Fruit fly (Drosophila melanogaster): ENCODE results near the gene Blos2.

The Blos2 gene

dm6 chr3L:11084557-11085231, 23.3 kb downstream of the Blos2 start (continued):
- TF ChIP-seq schlank (tag; optimal IDR thresholded peaks at IDR 0.05) (peak; percentile 70), salm (tag; optimal IDR thresholded peaks at IDR 0.05) (peak; percentile 96), ttk (GFP tag; IDR thresholded peaks at IDR 0.05) (peak; percentile 97), tx (GFP tag; optimal IDR thresholded peaks at IDR 0.05) (peak; percentile 93), al (GFP tag; IDR thresholded peaks at IDR 0.05) (peak; percentile 84), CG2116 (GFP tag; optimal IDR thresholded peaks at IDR 0.05) (peak; percentile 84), Dad (GFP tag; optimal IDR thresholded peaks at IDR 0.05) (peak; percentile 96), Stat92E (GFP tag; optimal IDR thresholded peaks at IDR 0.05) (peak in 1 of 3 experiments; percentile 97), CG18011 (GFP tag; optimal IDR thresholded peaks at IDR 0.05) (peak; percentile 77), gsb (GFP tag; IDR thresholded peaks at IDR 0.05) (peak; percentile 82), inv (GFP tag; IDR thresholded peaks at IDR 0.05; ENCODE audit: partially characterized antibody) (no peak), nerfin-1 (tag; optimal IDR thresholded peaks at IDR 0.05) (peak; percentile 93), Jarid2 (GFP tag; optimal IDR thresholded peaks at IDR 0.05) (peak; percentile 83), CG14965 (GFP tag; optimal IDR thresholded peaks at IDR 0.05; ENCODE audit: borderline replicate concordance) (peak; percentile 85), maf-S (GFP tag; optimal IDR thresholded peaks at IDR 0.05) (peak; percentile 93), Xrp1 (GFP tag; IDR thresholded peaks at IDR 0.05) (peak; percentile 98), CG7839 (tag; optimal IDR thresholded peaks at IDR 0.05) (peak; percentile 98), ato (GFP tag; IDR thresholded peaks at IDR 0.05; ENCODE audit: partially characterized antibody) (no peak), Side (GFP tag; optimal IDR thresholded peaks at IDR 0.05) (peak; percentile 97), sima (GFP tag; optimal IDR thresholded peaks at IDR 0.05) (peak; percentile 91), CG6765 (GFP tag; optimal IDR thresholded peaks at IDR 0.05) (peak; percentile 62), btn (GFP tag; optimal IDR thresholded peaks at IDR 0.05) (peak; percentile 96), ftz-f1 (GFP tag; optimal IDR thresholded peaks at IDR 0.05) (no peak), aop (GFP tag; IDR thresholded peaks at IDR 0.05) (peak; percentile 92), cas (GFP tag; IDR thresholded peaks at IDR 0.05) (peak; percentile 78), Kr (GFP tag; optimal IDR thresholded peaks at IDR 0.05) (peak; percentile 82), CG31388 (GFP tag; optimal IDR thresholded peaks at IDR 0.05) (peak; percentile 93), Ravus (GFP tag; IDR thresholded peaks at IDR 0.05) (peak; percentile 80), esg (GFP tag; conservative IDR thresholded peaks at IDR 0.05) (peak; percentile 93), Hr3 (GFP tag; optimal IDR thresholded peaks at IDR 0.05) (peak; percentile 94), CG10431 (GFP tag; optimal IDR thresholded peaks at IDR 0.05) (peak; percentile 89), vnd (GFP tag; IDR thresholded peaks at IDR 0.05; ENCODE audit: partially characterized antibody) (no peak), dati (GFP tag; IDR thresholded peaks at IDR 0.05) (peak; percentile 90), lilli (GFP tag; optimal IDR thresholded peaks at IDR 0.05) (peak; percentile 95), CG11695 (GFP tag; IDR thresholded peaks at IDR 0.05) (peak; percentile 94), unc-4 (GFP tag; IDR thresholded peaks at IDR 0.05; ENCODE audit: partially characterized antibody) (no peak), CG18599 (GFP tag; optimal IDR thresholded peaks at IDR 0.05) (peak; percentile 92), D (optimal IDR thresholded peaks at IDR 0.05) (no peak), D (GFP tag; optimal IDR thresholded peaks at IDR 0.05) (peak; percentile 95), Spps (tag; optimal IDR thresholded peaks at IDR 0.05) (peak; percentile 96), nerfin-2 (GFP tag; IDR thresholded peaks at IDR 0.05; ENCODE audit: partially characterized antibody) (no peak), onecut (GFP tag; IDR thresholded peaks at IDR 0.05) (peak; percentile 91), CG12155 (GFP tag; optimal IDR thresholded peaks at IDR 0.05) (peak; percentile 93), HmgZ (tag; optimal IDR thresholded peaks at IDR 0.05) (peak; percentile 94), psq (GFP tag; optimal IDR thresholded peaks at IDR 0.05) (peak; percentile 91), CG7271 (tag; optimal IDR thresholded peaks at IDR 0.05) (peak; percentile 89), vfl (GFP tag; optimal IDR thresholded peaks at IDR 0.05) (peak; percentile 76), abd-A (tag; optimal IDR thresholded peaks at IDR 0.05) (no peak), CG18764 (GFP tag; optimal IDR thresholded peaks at IDR 0.05) (peak; percentile 96)
